Fruit fly (Drosophila melanogaster) whole organism, prepupa: ENCODE measurements around the gene sqz.
A peak's percentile ranks its signal among the peaks of the same experiment; 100 is the strongest.

ENCODE experiments used
- Blimp-1 ChIP-seq: fragments of 200-800 bp; sonication (Bioruptor generic); optimal IDR thresholded peaks from 3 replicates; lab custom pipeline; 2017; ENCODE audit warnings: missing biosample characterization, missing genetic modification characterization, mild to moderate bottlenecking, moderate library complexity, missing genetic modification reagents
- CG10669 ChIP-seq: fragments of 200-800 bp; sonication (Bioruptor generic); optimal IDR thresholded peaks from 3 replicates; lab custom pipeline; 2018; ENCODE audit warnings: missing biosample characterization, mild to moderate bottlenecking, missing genetic modification characterization, moderate library complexity
- CG11762 ChIP-seq: fragments of 200-800 bp; sonication (Bioruptor generic); optimal IDR thresholded peaks from 3 replicates; lab custom pipeline; 2016; ENCODE audit warnings: missing biosample characterization, missing genetic modification characterization; ENCODE audit not compliant: insufficient read depth
- CG11902 ChIP-seq: fragments of 200-800 bp; sonication (Bioruptor generic); optimal IDR thresholded peaks from 3 replicates; lab custom pipeline; 2016; ENCODE audit warnings: missing biosample characterization, missing genetic modification characterization
- CG15336 ChIP-seq: fragments of 200-800 bp; sonication (Bioruptor generic); IDR thresholded peaks from 2 replicates; pipeline ENCODE4 v1.3.6; 2022; ENCODE audit warnings: missing biosample characterization, missing genetic modification characterization
- CG1621 ChIP-seq: fragments of 200-800 bp; sonication (Bioruptor generic); optimal IDR thresholded peaks from 3 replicates; lab custom pipeline; 2018; ENCODE audit warnings: missing biosample characterization, mild to moderate bottlenecking, missing genetic modification characterization
- CG16779 ChIP-seq: fragments of 200-800 bp; sonication (Bioruptor generic); optimal IDR thresholded peaks from 3 replicates; lab custom pipeline; 2017; ENCODE audit warnings: missing biosample characterization, mild to moderate bottlenecking, missing genetic modification characterization
- CG3032 ChIP-seq: fragments of 200-800 bp; optimal IDR thresholded peaks from 2 replicates; lab custom pipeline; 2019; ENCODE audit warnings: missing biosample characterization, mild to moderate bottlenecking, missing genetic modification characterization, moderate library complexity
- CG31627 ChIP-seq: fragments of 200-800 bp; sonication (Bioruptor generic); optimal IDR thresholded peaks from 3 replicates; lab custom pipeline; 2016; ENCODE audit warnings: missing biosample characterization, missing genetic modification characterization
- CG32006 ChIP-seq: fragments of 200-800 bp; sonication (Bioruptor generic); optimal IDR thresholded peaks from 3 replicates; lab custom pipeline; 2017; ENCODE audit warnings: missing biosample characterization, mild to moderate bottlenecking, missing genetic modification characterization
- CG34406 ChIP-seq: fragments of 200-800 bp; sonication (Bioruptor generic); optimal IDR thresholded peaks from 3 replicates; lab custom pipeline; 2016; ENCODE audit warnings: missing biosample characterization, missing genetic modification characterization
- CG3919 ChIP-seq: fragments of 200-800 bp; sonication (Bioruptor generic); optimal IDR thresholded peaks from 3 replicates; lab custom pipeline; 2016; ENCODE audit warnings: missing biosample characterization, missing genetic modification characterization
- CG6163 ChIP-seq: fragments of 200-800 bp; sonication (Bioruptor generic); IDR thresholded peaks from 3 replicates; pipeline ENCODE4 v1.3.6; 2022; ENCODE audit warnings: missing biosample characterization, missing genetic modification characterization
- CG6276 ChIP-seq: fragments of 200-800 bp; sonication (Bioruptor generic); optimal IDR thresholded peaks from 2 replicates; lab custom pipeline; 2017; ENCODE audit warnings: missing biosample characterization, mild to moderate bottlenecking, missing genetic modification characterization
- CG6792 ChIP-seq: fragments of 200-800 bp; sonication (Bioruptor generic); optimal IDR thresholded peaks from 3 replicates; lab custom pipeline; 2016; ENCODE audit warnings: missing biosample characterization, missing genetic modification characterization
- CG6854 ChIP-seq: fragments of 200-800 bp; sonication (Bioruptor generic); optimal IDR thresholded peaks from 2 replicates; lab custom pipeline; 2017; ENCODE audit warnings: missing biosample characterization, mild to moderate bottlenecking, missing genetic modification characterization
- CG7368 ChIP-seq: fragments of 200-800 bp; sonication (Bioruptor generic); optimal IDR thresholded peaks from 3 replicates; lab custom pipeline; 2016; ENCODE audit warnings: missing biosample characterization, missing genetic modification characterization
- CG8119 ChIP-seq: fragments of 200-800 bp; sonication (Bioruptor generic); IDR thresholded peaks from 3 replicates; pipeline ENCODE4 v1.3.6; 2022; ENCODE audit warnings: missing biosample characterization, missing genetic modification characterization
- CG8319 ChIP-seq: fragments of 200-800 bp; sonication (Bioruptor generic); optimal IDR thresholded peaks from 3 replicates; lab custom pipeline; 2016; ENCODE audit warnings: missing biosample characterization, missing genetic modification characterization
- CG8632 ChIP-seq: fragments of 200-800 bp; sonication (Bioruptor generic); optimal IDR thresholded peaks from 3 replicates; lab custom pipeline; 2016; ENCODE audit warnings: missing biosample characterization, missing genetic modification characterization
- CG9139 ChIP-seq: fragments of 200-800 bp; sonication (Bioruptor generic); optimal IDR thresholded peaks from 3 replicates; lab custom pipeline; 2017; ENCODE audit warnings: missing biosample characterization, mild to moderate bottlenecking, missing genetic modification characterization
- Eip93F ChIP-seq: fragments of 200-800 bp; sonication (Bioruptor generic); optimal IDR thresholded peaks from 2 replicates; lab custom pipeline; 2016; ENCODE audit warnings: missing biosample characterization, mild to moderate bottlenecking, missing genetic modification characterization
- Ets21C ChIP-seq: fragments of 200-800 bp; sonication (Bioruptor generic); optimal IDR thresholded peaks from 3 replicates; lab custom pipeline; 2016; ENCODE audit warnings: missing biosample characterization, missing genetic modification characterization
- Hr38 ChIP-seq: sonication (Bioruptor generic); optimal IDR thresholded peaks from 2 replicates; lab custom pipeline; 2016; ENCODE audit warnings: missing biosample characterization, missing genetic modification characterization
- Lpt ChIP-seq: fragments of 200-800 bp; sonication (Bioruptor generic); optimal IDR thresholded peaks from 3 replicates; lab custom pipeline; 2016; ENCODE audit warnings: missing biosample characterization, missing genetic modification characterization
- Met ChIP-seq: fragments of 200-800 bp; sonication (Bioruptor generic); optimal IDR thresholded peaks from 3 replicates; lab custom pipeline; 2016; ENCODE audit warnings: missing biosample characterization, missing genetic modification characterization
- OdsH ChIP-seq: fragments of 200-800 bp; sonication (Bioruptor generic); optimal IDR thresholded peaks from 3 replicates; lab custom pipeline; 2016; ENCODE audit warnings: missing biosample characterization, missing genetic modification characterization
- Smox ChIP-seq: fragments of 200-800 bp; sonication (Bioruptor generic); optimal IDR thresholded peaks from 3 replicates; lab custom pipeline; 2016; ENCODE audit warnings: missing biosample characterization, missing genetic modification characterization
- Sox102F ChIP-seq: fragments of 200-800 bp; sonication (Bioruptor generic); optimal IDR thresholded peaks from 2 replicates; lab custom pipeline; 2016; ENCODE audit warnings: missing biosample characterization, mild to moderate bottlenecking, missing genetic modification characterization
- Sox14 ChIP-seq: fragments of 200-800 bp; sonication (Bioruptor generic); optimal IDR thresholded peaks from 3 replicates; lab custom pipeline; 2016; ENCODE audit warnings: missing biosample characterization, missing genetic modification characterization
- Sox15 ChIP-seq: fragments of 200-800 bp; sonication (Bioruptor generic); optimal IDR thresholded peaks from 3 replicates; lab custom pipeline; 2016; ENCODE audit warnings: missing biosample characterization, missing genetic modification characterization
- achi ChIP-seq: fragments of 200-800 bp; sonication (Bioruptor generic); optimal IDR thresholded peaks from 3 replicates; lab custom pipeline; 2016; ENCODE audit warnings: missing biosample characterization, missing genetic modification characterization
- cyc ChIP-seq: fragments of 200-800 bp; sonication (Bioruptor generic); optimal IDR thresholded peaks from 3 replicates; lab custom pipeline; 2016; ENCODE audit warnings: missing biosample characterization, missing genetic modification characterization
- dac ChIP-seq: fragments of 200-800 bp; sonication (Bioruptor generic); optimal IDR thresholded peaks from 2 replicates; lab custom pipeline; 2017; ENCODE audit warnings: missing biosample characterization, mild to moderate bottlenecking, missing genetic modification characterization
- dsx ChIP-seq: fragments of 200-800 bp; optimal IDR thresholded peaks from 3 replicates; lab custom pipeline; 2019; ENCODE audit warnings: missing biosample characterization, mild to moderate bottlenecking, missing genetic modification characterization, moderate library complexity; ENCODE audit not compliant: poor library complexity, severe bottlenecking
- eg ChIP-seq: fragments of 200-800 bp; sonication (Bioruptor generic); IDR thresholded peaks from 3 replicates; pipeline ENCODE4 v1.3.6; 2022; ENCODE audit warnings: missing biosample characterization, missing genetic modification characterization
- esn ChIP-seq: fragments of 200-800 bp; sonication (Bioruptor generic); optimal IDR thresholded peaks from 2 replicates; lab custom pipeline; 2016; ENCODE audit warnings: missing biosample characterization, mild to moderate bottlenecking, missing genetic modification characterization, moderate library complexity
- fkh ChIP-seq: fragments of 200-800 bp; sonication (Bioruptor generic); optimal IDR thresholded peaks from 3 replicates; lab custom pipeline; 2017; ENCODE audit warnings: missing biosample characterization, mild to moderate bottlenecking, missing genetic modification characterization, moderate library complexity
- lz ChIP-seq: fragments of 200-800 bp; sonication (Bioruptor generic); optimal IDR thresholded peaks from 3 replicates; lab custom pipeline; 2016; ENCODE audit warnings: missing biosample characterization, missing genetic modification characterization
- net ChIP-seq: fragments of 200-800 bp; sonication (Bioruptor generic); optimal IDR thresholded peaks from 3 replicates; lab custom pipeline; 2016; ENCODE audit warnings: missing biosample characterization, missing genetic modification characterization
- spab ChIP-seq: fragments of 200-800 bp; sonication (Bioruptor generic); optimal IDR thresholded peaks from 2 replicates; lab custom pipeline; 2017; ENCODE audit warnings: missing biosample characterization, mild to moderate bottlenecking, missing genetic modification characterization, missing genetic modification reagents
- ss ChIP-seq, 2 experiments: fragments of 200-800 bp; sonication (Bioruptor generic); optimal IDR thresholded peaks; 2 replicates in 1 of 2; 3 replicates in 1 of 2; lab custom pipeline; 2017 to 2018; ENCODE audit warnings: mild to moderate bottlenecking in 2 of 2, missing biosample characterization in 2 of 2, missing genetic modification characterization in 2 of 2, moderate library complexity in 1 of 2
- svp ChIP-seq: fragments of 200-800 bp; sonication (Bioruptor generic); peaks from one replicate; lab custom pipeline; 2016; ENCODE audit warnings: missing biosample characterization, missing genetic modification characterization
- topi ChIP-seq: fragments of 200-800 bp; sonication (Bioruptor generic); optimal IDR thresholded peaks from 3 replicates; lab custom pipeline; 2016; ENCODE audit warnings: missing biosample characterization, missing genetic modification characterization
- vri ChIP-seq: fragments of 200-800 bp; sonication (Bioruptor generic); optimal IDR thresholded peaks from 3 replicates; lab custom pipeline; 2016; ENCODE audit warnings: missing biosample characterization, mild to moderate bottlenecking, missing genetic modification characterization

The sqz gene

DNA sequence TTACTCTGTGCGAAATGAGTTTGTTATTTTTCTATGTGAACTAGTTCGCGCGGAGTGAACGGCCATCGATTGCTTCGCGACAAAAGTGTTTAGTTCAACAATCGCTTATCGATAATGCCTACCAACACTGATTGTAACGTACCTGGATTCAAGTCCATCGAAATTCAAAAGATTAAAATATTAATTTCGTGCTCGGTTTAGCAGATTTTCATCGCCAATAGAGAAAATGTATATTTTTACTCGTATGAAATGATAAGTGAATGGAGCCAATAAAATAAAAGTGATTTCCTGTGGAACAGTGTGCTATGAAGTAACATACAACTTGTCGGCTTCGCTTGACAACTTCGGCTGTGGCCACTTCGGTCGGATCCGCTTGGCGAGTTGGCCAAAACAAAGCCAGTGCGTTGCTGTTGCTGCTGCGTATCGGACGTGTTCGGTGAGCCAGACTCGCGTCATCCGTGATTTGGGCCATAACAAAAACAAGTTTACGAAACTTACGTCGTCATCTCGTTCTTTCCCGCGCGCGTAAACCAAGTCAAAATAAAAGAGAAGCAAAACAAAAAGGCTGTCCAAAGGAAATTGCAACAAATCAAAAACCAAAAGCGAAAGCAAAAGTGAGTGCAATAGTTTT is 16.4 kb downstream of the sqz start, which contains the start of the genes CG5555 and myd (continued):
- peak; percentile 17 for TF ChIP-seq Lpt
- TF ChIP-seq CG31627 (GFP tag; lab: Kevin White, UChicago) = peak; percentile 55
- TF ChIP-seq Blimp-1 (GFP tag; lab: Kevin White, UChicago) = peak; percentile 89
- TF ChIP-seq CG10669 (GFP tag; lab: Kevin White, UChicago) = no peak
- TF ChIP-seq CG6163 (GFP tag; lab: Robert Waterston, UW) = peak; percentile 59
- TF ChIP-seq Hr38 (GFP tag; lab: Kevin White, UChicago) = no peak
- peak; percentile 57 for TF ChIP-seq topi (GFP tag; lab: Kevin White, UChicago)
- TF ChIP-seq CG9139 (GFP tag; lab: Kevin White, UChicago) = peak; percentile 28
- peak; percentile 58 for TF ChIP-seq achi (GFP tag; lab: Kevin White, UChicago)
- peak; percentile 62 for TF ChIP-seq Met (GFP tag; lab: Kevin White, UChicago)
- TF ChIP-seq Sox14 (GFP tag; lab: Kevin White, UChicago) = peak; percentile 76
- no peak for TF ChIP-seq Smox (GFP tag; lab: Kevin White, UChicago)
- TF ChIP-seq CG3919 (GFP tag; lab: Kevin White, UChicago) = peak; percentile 16
- TF ChIP-seq CG8119 (GFP tag; lab: Robert Waterston, UW) = no peak; the same call in 1 of the 3 replicates
- TF ChIP-seq eg (GFP tag; lab: Robert Waterston, UW) = no peak; the same call in none of the 3 replicates
- TF ChIP-seq Sox102F (GFP tag; lab: Kevin White, UChicago) = peak; percentile 68
- TF ChIP-seq CG8632 (GFP tag; lab: Kevin White, UChicago) = peak; percentile 54
- no peak for TF ChIP-seq Sox15 (GFP tag; lab: Kevin White, UChicago)
- peak; percentile 74 for TF ChIP-seq esn (GFP tag; lab: Kevin White, UChicago)
- no peak for TF ChIP-seq CG6854 (GFP tag; lab: Kevin White, UChicago)
- TF ChIP-seq svp = peak; percentile 79
- peak; percentile 29 to 54 for TF ChIP-seq ss (GFP tag; optimal IDR thresholded peaks at IDR 0.05; lab: Kevin White, UChicago)
- TF ChIP-seq CG11902 (GFP tag; lab: Kevin White, UChicago) = no peak
- no peak for TF ChIP-seq CG11762
- peak; percentile 66 for TF ChIP-seq lz (GFP tag; lab: Kevin White, UChicago)
- peak; percentile 45 for TF ChIP-seq Ets21C (GFP tag; lab: Kevin White, UChicago)
- TF ChIP-seq, all 60 proteins: peak for 39

DNA sequence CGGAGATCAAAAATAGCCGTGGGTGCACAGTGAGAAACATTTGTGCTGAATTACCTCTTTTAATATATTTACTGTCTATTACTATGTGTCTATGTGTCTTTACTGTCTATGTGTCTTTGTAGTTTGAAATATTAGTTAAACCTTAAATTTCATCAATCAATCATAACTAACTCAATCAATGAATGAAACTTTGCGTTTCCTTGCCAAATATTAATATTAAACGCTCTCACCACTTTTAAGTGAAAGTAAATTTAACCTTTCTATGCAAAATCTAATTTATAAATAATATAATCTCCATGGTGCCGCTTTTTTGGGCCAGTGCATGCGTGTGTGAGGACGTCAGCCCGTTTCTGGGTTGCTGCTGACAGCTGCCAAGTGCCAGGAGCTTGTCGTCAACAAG is 17.2 kb downstream of the sqz start:
- TF ChIP-seq CG15336 = peak; percentile 82
- peak; percentile 80 for TF ChIP-seq CG3919 (GFP tag; lab: Kevin White, UChicago)
- TF ChIP-seq CG8119 (GFP tag; lab: Robert Waterston, UW) = peak; percentile 83
- peak; percentile 31 for TF ChIP-seq Ets21C (GFP tag; lab: Kevin White, UChicago)
- TF ChIP-seq ss (GFP tag; optimal IDR thresholded peaks at IDR 0.05; lab: Kevin White, UChicago) = peak; percentile 40 to 74
- TF ChIP-seq CG8319 = peak; percentile 56
- peak; percentile 24 for TF ChIP-seq CG1621
- peak; percentile 43 for TF ChIP-seq dac (GFP tag; lab: Kevin White, UChicago)
- TF ChIP-seq dsx (GFP tag; lab: Kevin White, UChicago) = peak; percentile 39
- no peak for TF ChIP-seq Blimp-1 (GFP tag; lab: Kevin White, UChicago)
- TF ChIP-seq CG31627 (GFP tag; lab: Kevin White, UChicago) = peak; percentile 61
- peak; percentile 65 for TF ChIP-seq cyc
- TF ChIP-seq vri (GFP tag; lab: Kevin White, UChicago) = peak; percentile 29
- peak; percentile 60 for TF ChIP-seq CG16779 (tag; lab: Kevin White, UChicago)
- peak; percentile 82 for TF ChIP-seq Lpt
- peak; percentile 69 for TF ChIP-seq Sox14 (GFP tag; lab: Kevin White, UChicago)
- no peak for TF ChIP-seq fkh (GFP tag; lab: Kevin White, UChicago)
- peak; percentile 61 for TF ChIP-seq CG7368 (GFP tag; lab: Kevin White, UChicago)
- TF ChIP-seq CG9139 (GFP tag; lab: Kevin White, UChicago) = peak; percentile 35
- peak; percentile 94 for TF ChIP-seq CG32006
- TF ChIP-seq spab = peak; percentile 57
- TF ChIP-seq net (GFP tag; lab: Kevin White, UChicago) = peak; percentile 76
- TF ChIP-seq CG10669 (GFP tag; lab: Kevin White, UChicago) = peak; percentile 77
- peak; percentile 70 for TF ChIP-seq topi (GFP tag; lab: Kevin White, UChicago)
- TF ChIP-seq CG6854 (GFP tag; lab: Kevin White, UChicago) = no peak
- peak; percentile 90 for TF ChIP-seq CG6276 (GFP tag; lab: Kevin White, UChicago)
- TF ChIP-seq Sox102F (GFP tag; lab: Kevin White, UChicago) = peak; percentile 57
- peak; percentile 60 for TF ChIP-seq CG6792 (GFP tag; lab: Kevin White, UChicago)
- peak; percentile 74 for TF ChIP-seq CG3032 (tag; lab: Kevin White, UChicago)
- TF ChIP-seq Hr38 (GFP tag; lab: Kevin White, UChicago) = no peak
- TF ChIP-seq OdsH (GFP tag; lab: Kevin White, UChicago) = peak; percentile 83
- no peak for TF ChIP-seq Eip93F
- TF ChIP-seq CG6163 (GFP tag; lab: Robert Waterston, UW) = peak; percentile 57
- TF ChIP-seq CG34406 (GFP tag; lab: Kevin White, UChicago) = peak; percentile 73
- peak; percentile 77 for TF ChIP-seq CG8632 (GFP tag; lab: Kevin White, UChicago)
